Fruit fly (Drosophila melanogaster) whole organism, prepupa: ENCODE data around the gene Srx.

ENCODE experiments used
- CG10631 ChIP-seq: fragments of 200-800 bp; sonication (Bioruptor generic); optimal IDR thresholded peaks from 2 replicates; lab custom pipeline; 2016; ENCODE audit warnings: missing biosample characterization, missing genetic modification characterization
- CG10669 ChIP-seq: fragments of 200-800 bp; sonication (Bioruptor generic); optimal IDR thresholded peaks from 3 replicates; lab custom pipeline; 2018; ENCODE audit warnings: missing biosample characterization, mild to moderate bottlenecking, missing genetic modification characterization, moderate library complexity
- CG11762 ChIP-seq: fragments of 200-800 bp; sonication (Bioruptor generic); optimal IDR thresholded peaks from 3 replicates; lab custom pipeline; 2016; ENCODE audit warnings: missing biosample characterization, missing genetic modification characterization; ENCODE audit not compliant: insufficient read depth
- CG15336 ChIP-seq: fragments of 200-800 bp; sonication (Bioruptor generic); IDR thresholded peaks from 2 replicates; pipeline ENCODE4 v1.3.6; 2022; ENCODE audit warnings: missing biosample characterization, missing genetic modification characterization
- CG1621 ChIP-seq: fragments of 200-800 bp; sonication (Bioruptor generic); optimal IDR thresholded peaks from 3 replicates; lab custom pipeline; 2018; ENCODE audit warnings: missing biosample characterization, mild to moderate bottlenecking, missing genetic modification characterization
- CG16779 ChIP-seq: fragments of 200-800 bp; sonication (Bioruptor generic); optimal IDR thresholded peaks from 3 replicates; lab custom pipeline; 2017; ENCODE audit warnings: missing biosample characterization, mild to moderate bottlenecking, missing genetic modification characterization
- CG3032 ChIP-seq: fragments of 200-800 bp; optimal IDR thresholded peaks from 2 replicates; lab custom pipeline; 2019; ENCODE audit warnings: missing biosample characterization, mild to moderate bottlenecking, missing genetic modification characterization, moderate library complexity
- CG31627 ChIP-seq: fragments of 200-800 bp; sonication (Bioruptor generic); optimal IDR thresholded peaks from 3 replicates; lab custom pipeline; 2016; ENCODE audit warnings: missing biosample characterization, missing genetic modification characterization
- CG32006 ChIP-seq: fragments of 200-800 bp; sonication (Bioruptor generic); optimal IDR thresholded peaks from 3 replicates; lab custom pipeline; 2017; ENCODE audit warnings: missing biosample characterization, mild to moderate bottlenecking, missing genetic modification characterization
- CG34406 ChIP-seq: fragments of 200-800 bp; sonication (Bioruptor generic); optimal IDR thresholded peaks from 3 replicates; lab custom pipeline; 2016; ENCODE audit warnings: missing biosample characterization, missing genetic modification characterization
- CG3919 ChIP-seq: fragments of 200-800 bp; sonication (Bioruptor generic); optimal IDR thresholded peaks from 3 replicates; lab custom pipeline; 2016; ENCODE audit warnings: missing biosample characterization, missing genetic modification characterization
- CG4318 ChIP-seq: fragments of 200-800 bp; sonication (Bioruptor generic); optimal IDR thresholded peaks from 3 replicates; lab custom pipeline; 2017; ENCODE audit warnings: missing biosample characterization, mild to moderate bottlenecking, missing genetic modification characterization
- CG6163 ChIP-seq: fragments of 200-800 bp; sonication (Bioruptor generic); IDR thresholded peaks from 3 replicates; pipeline ENCODE4 v1.3.6; 2022; ENCODE audit warnings: missing biosample characterization, missing genetic modification characterization
- CG6276 ChIP-seq: fragments of 200-800 bp; sonication (Bioruptor generic); optimal IDR thresholded peaks from 2 replicates; lab custom pipeline; 2017; ENCODE audit warnings: missing biosample characterization, mild to moderate bottlenecking, missing genetic modification characterization
- CG6792 ChIP-seq: fragments of 200-800 bp; sonication (Bioruptor generic); optimal IDR thresholded peaks from 3 replicates; lab custom pipeline; 2016; ENCODE audit warnings: missing biosample characterization, missing genetic modification characterization
- CG6808 ChIP-seq: fragments of 200-800 bp; sonication (Bioruptor generic); optimal IDR thresholded peaks from 3 replicates; lab custom pipeline; 2017; ENCODE audit warnings: missing biosample characterization, missing genetic modification characterization, mild to moderate bottlenecking, moderate library complexity, missing genetic modification reagents
- CG6854 ChIP-seq: fragments of 200-800 bp; sonication (Bioruptor generic); optimal IDR thresholded peaks from 2 replicates; lab custom pipeline; 2017; ENCODE audit warnings: missing biosample characterization, mild to moderate bottlenecking, missing genetic modification characterization
- CG7368 ChIP-seq: fragments of 200-800 bp; sonication (Bioruptor generic); optimal IDR thresholded peaks from 3 replicates; lab custom pipeline; 2016; ENCODE audit warnings: missing biosample characterization, missing genetic modification characterization
- CG8119 ChIP-seq: fragments of 200-800 bp; sonication (Bioruptor generic); IDR thresholded peaks from 3 replicates; pipeline ENCODE4 v1.3.6; 2022; ENCODE audit warnings: missing biosample characterization, missing genetic modification characterization
- CG8319 ChIP-seq: fragments of 200-800 bp; sonication (Bioruptor generic); optimal IDR thresholded peaks from 3 replicates; lab custom pipeline; 2016; ENCODE audit warnings: missing biosample characterization, missing genetic modification characterization
- CG8632 ChIP-seq: fragments of 200-800 bp; sonication (Bioruptor generic); optimal IDR thresholded peaks from 3 replicates; lab custom pipeline; 2016; ENCODE audit warnings: missing biosample characterization, missing genetic modification characterization
- CG9139 ChIP-seq: fragments of 200-800 bp; sonication (Bioruptor generic); optimal IDR thresholded peaks from 3 replicates; lab custom pipeline; 2017; ENCODE audit warnings: missing biosample characterization, mild to moderate bottlenecking, missing genetic modification characterization
- Eip75B ChIP-seq: fragments of 200-800 bp; sonication (Bioruptor generic); optimal IDR thresholded peaks from 3 replicates; lab custom pipeline; 2016; ENCODE audit warnings: missing biosample characterization, missing genetic modification characterization
- Eip78C ChIP-seq: fragments of 200-800 bp; sonication (Bioruptor generic); peaks from one replicate; lab custom pipeline; 2016; ENCODE audit warnings: missing biosample characterization, missing genetic modification characterization
- Eip93F ChIP-seq: fragments of 200-800 bp; sonication (Bioruptor generic); optimal IDR thresholded peaks from 2 replicates; lab custom pipeline; 2016; ENCODE audit warnings: missing biosample characterization, mild to moderate bottlenecking, missing genetic modification characterization
- Ets21C ChIP-seq: fragments of 200-800 bp; sonication (Bioruptor generic); optimal IDR thresholded peaks from 3 replicates; lab custom pipeline; 2016; ENCODE audit warnings: missing biosample characterization, missing genetic modification characterization
- Hr39 ChIP-seq: fragments of 200-800 bp; sonication (Bioruptor generic); optimal IDR thresholded peaks from 2 replicates; lab custom pipeline; 2016; ENCODE audit warnings: missing biosample characterization, missing genetic modification characterization
- Hr4 ChIP-seq: fragments of 200-800 bp; sonication (Bioruptor generic); optimal IDR thresholded peaks from 3 replicates; lab custom pipeline; 2016; ENCODE audit warnings: missing biosample characterization, missing genetic modification characterization
- Met ChIP-seq: fragments of 200-800 bp; sonication (Bioruptor generic); optimal IDR thresholded peaks from 3 replicates; lab custom pipeline; 2016; ENCODE audit warnings: missing biosample characterization, missing genetic modification characterization
- Sox14 ChIP-seq: fragments of 200-800 bp; sonication (Bioruptor generic); optimal IDR thresholded peaks from 3 replicates; lab custom pipeline; 2016; ENCODE audit warnings: missing biosample characterization, missing genetic modification characterization
- Sox15 ChIP-seq: fragments of 200-800 bp; sonication (Bioruptor generic); optimal IDR thresholded peaks from 3 replicates; lab custom pipeline; 2016; ENCODE audit warnings: missing biosample characterization, missing genetic modification characterization
- achi ChIP-seq: fragments of 200-800 bp; sonication (Bioruptor generic); optimal IDR thresholded peaks from 3 replicates; lab custom pipeline; 2016; ENCODE audit warnings: missing biosample characterization, missing genetic modification characterization
- acj6 ChIP-seq: fragments of 200-800 bp; sonication (Bioruptor generic); optimal IDR thresholded peaks from 3 replicates; lab custom pipeline; 2016; ENCODE audit warnings: missing biosample characterization, missing genetic modification characterization
- cyc ChIP-seq: fragments of 200-800 bp; sonication (Bioruptor generic); optimal IDR thresholded peaks from 3 replicates; lab custom pipeline; 2016; ENCODE audit warnings: missing biosample characterization, missing genetic modification characterization
- dsx ChIP-seq: fragments of 200-800 bp; optimal IDR thresholded peaks from 3 replicates; lab custom pipeline; 2019; ENCODE audit warnings: missing biosample characterization, mild to moderate bottlenecking, missing genetic modification characterization, moderate library complexity; ENCODE audit not compliant: poor library complexity, severe bottlenecking
- eg ChIP-seq: fragments of 200-800 bp; sonication (Bioruptor generic); IDR thresholded peaks from 3 replicates; pipeline ENCODE4 v1.3.6; 2022; ENCODE audit warnings: missing biosample characterization, missing genetic modification characterization
- esn ChIP-seq: fragments of 200-800 bp; sonication (Bioruptor generic); optimal IDR thresholded peaks from 2 replicates; lab custom pipeline; 2016; ENCODE audit warnings: missing biosample characterization, mild to moderate bottlenecking, missing genetic modification characterization, moderate library complexity
- fd59A ChIP-seq: fragments of 200-800 bp; sonication (Bioruptor generic); optimal IDR thresholded peaks from 2 replicates; lab custom pipeline; 2017; ENCODE audit warnings: missing biosample characterization, mild to moderate bottlenecking, missing genetic modification characterization, missing genetic modification reagents
- fd85E ChIP-seq: fragments of 200-800 bp; sonication (Bioruptor generic); optimal IDR thresholded peaks from 3 replicates; lab custom pipeline; 2016; ENCODE audit warnings: missing biosample characterization, missing genetic modification characterization
- lz ChIP-seq: fragments of 200-800 bp; sonication (Bioruptor generic); optimal IDR thresholded peaks from 3 replicates; lab custom pipeline; 2016; ENCODE audit warnings: missing biosample characterization, missing genetic modification characterization
- net ChIP-seq: fragments of 200-800 bp; sonication (Bioruptor generic); optimal IDR thresholded peaks from 3 replicates; lab custom pipeline; 2016; ENCODE audit warnings: missing biosample characterization, missing genetic modification characterization
- pdm3 ChIP-seq: fragments of 200-800 bp; sonication (Bioruptor generic); optimal IDR thresholded peaks from 3 replicates; lab custom pipeline; 2016; ENCODE audit warnings: missing biosample characterization, missing genetic modification characterization
- spab ChIP-seq: fragments of 200-800 bp; sonication (Bioruptor generic); optimal IDR thresholded peaks from 2 replicates; lab custom pipeline; 2017; ENCODE audit warnings: missing biosample characterization, mild to moderate bottlenecking, missing genetic modification characterization, missing genetic modification reagents
- ss ChIP-seq, 2 experiments: fragments of 200-800 bp; sonication (Bioruptor generic); optimal IDR thresholded peaks; 2 replicates in 1 of 2; 3 replicates in 1 of 2; lab custom pipeline; 2017 to 2018; ENCODE audit warnings: mild to moderate bottlenecking in 2 of 2, missing biosample characterization in 2 of 2, missing genetic modification characterization in 2 of 2, moderate library complexity in 1 of 2
- svp ChIP-seq: fragments of 200-800 bp; sonication (Bioruptor generic); peaks from one replicate; lab custom pipeline; 2016; ENCODE audit warnings: missing biosample characterization, missing genetic modification characterization
- vri ChIP-seq: fragments of 200-800 bp; sonication (Bioruptor generic); optimal IDR thresholded peaks from 3 replicates; lab custom pipeline; 2016; ENCODE audit warnings: missing biosample characterization, mild to moderate bottlenecking, missing genetic modification characterization

Gene Srx

DNA sequence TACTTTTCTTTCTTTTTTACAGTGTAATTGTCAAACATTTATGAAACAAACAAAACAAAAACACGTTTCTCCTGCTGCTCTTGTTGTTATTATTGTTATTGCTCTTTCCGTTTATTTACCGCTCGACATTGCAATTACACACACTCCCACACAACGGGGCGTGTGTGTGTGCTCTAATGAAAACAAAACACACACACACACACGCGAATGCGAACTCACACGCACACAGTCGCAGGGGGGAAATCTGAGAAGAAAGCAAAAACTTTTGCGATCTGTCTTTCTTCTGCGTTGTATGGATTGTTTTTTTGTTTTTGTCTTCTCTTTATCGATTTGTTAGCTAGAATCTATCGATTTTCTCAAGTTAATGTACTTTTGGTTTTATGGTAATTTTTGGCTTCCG lies 21.2 kb downstream of the Srx start:
- TF ChIP-seq CG32006 (GFP tag; lab: Kevin White, UChicago): no peak
- TF ChIP-seq esn (GFP tag; lab: Kevin White, UChicago): no peak
- TF ChIP-seq CG6792 (GFP tag; lab: Kevin White, UChicago): peak; percentile 19
- TF ChIP-seq CG6163 (GFP tag; lab: Robert Waterston, UW): 0 out of 3 replicates have a peak, but pooled peaks have one; percentile 14
- TF ChIP-seq CG9139: no peak
- no peak for TF ChIP-seq spab (GFP tag; lab: Kevin White, UChicago)
- TF ChIP-seq CG8119 (GFP tag; lab: Robert Waterston, UW): no peak; the same call in 2 of the 3 replicates
- no peak for TF ChIP-seq lz (GFP tag; lab: Kevin White, UChicago)
- TF ChIP-seq CG10669 (GFP tag; lab: Kevin White, UChicago): no peak
- TF ChIP-seq Hr4 (GFP tag; lab: Kevin White, UChicago): no peak
- no peak for TF ChIP-seq vri (GFP tag; lab: Kevin White, UChicago)
- no peak for TF ChIP-seq pdm3
- no peak for TF ChIP-seq Eip75B
- TF ChIP-seq Eip78C (GFP tag; lab: Kevin White, UChicago): no peak
- 0 out of 3 replicates have a peak, but pooled peaks have one; percentile 31 for TF ChIP-seq eg (GFP tag; lab: Robert Waterston, UW)
- no peak for TF ChIP-seq dsx (GFP tag; lab: Kevin White, UChicago)
- no peak for TF ChIP-seq fd59A
- peak; percentile 26 for TF ChIP-seq Sox14 (GFP tag; lab: Kevin White, UChicago)

DNA sequence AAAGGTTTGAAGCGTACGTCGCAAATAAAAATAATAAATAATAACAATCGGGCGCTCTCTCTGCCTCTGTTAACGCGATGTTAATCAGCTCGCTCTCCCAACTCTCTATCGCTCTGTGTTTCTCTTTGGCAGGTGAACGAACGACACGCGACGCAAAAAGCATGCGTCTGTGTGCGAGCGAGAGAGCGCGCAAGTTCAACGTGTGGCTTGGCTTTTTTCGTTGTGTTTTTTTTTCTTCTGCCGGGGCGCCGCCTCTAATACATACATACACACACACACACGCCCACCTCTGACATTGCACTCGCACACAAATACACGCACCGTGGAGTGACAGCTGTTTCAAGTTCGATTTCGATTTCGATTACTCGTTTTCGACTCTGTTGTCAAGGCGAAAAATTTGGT lies 21.9 kb downstream of the Srx start:
- TF ChIP-seq Eip78C (GFP tag; lab: Kevin White, UChicago) (peak; percentile 61), acj6 (no peak), fd85E (peak; percentile 46), ss (GFP tag; optimal IDR thresholded peaks at IDR 0.05; lab: Kevin White, UChicago) (peak; percentile 68), CG3919 (GFP tag; lab: Kevin White, UChicago) (no peak), CG34406 (peak; percentile 16), CG7368 (GFP tag; lab: Kevin White, UChicago) (no peak), CG6808 (peak; percentile 23), CG6163 (GFP tag; lab: Robert Waterston, UW) (peak; percentile 82), CG15336 (GFP tag; lab: Robert Waterston, UW) (peak; percentile 55; the same call in 1 of the 2 replicates), CG6854 (GFP tag; lab: Kevin White, UChicago) (peak; percentile 42), CG10669 (GFP tag; lab: Kevin White, UChicago) (no peak), vri (GFP tag; lab: Kevin White, UChicago) (peak; percentile 17), eg (GFP tag; lab: Robert Waterston, UW) (peak; percentile 77; the same call in 2 of the 3 replicates), CG8319 (GFP tag; lab: Kevin White, UChicago) (no peak), CG16779 (tag; lab: Kevin White, UChicago) (peak; percentile 25), Met (GFP tag; lab: Kevin White, UChicago) (peak; percentile 35), Eip93F (peak; percentile 29), CG6276 (peak; percentile 11), CG9139 (peak; percentile 69), svp (GFP tag; lab: Kevin White, UChicago) (peak; percentile 94), CG1621 (tag; lab: Kevin White, UChicago) (peak; percentile 10), CG3032 (tag; lab: Kevin White, UChicago) (no peak), CG8119 (GFP tag; lab: Robert Waterston, UW) (peak; percentile 45; the same call in 2 of the 3 replicates)
- TF ChIP-seq, all 60 proteins: peak for 18

DNA sequence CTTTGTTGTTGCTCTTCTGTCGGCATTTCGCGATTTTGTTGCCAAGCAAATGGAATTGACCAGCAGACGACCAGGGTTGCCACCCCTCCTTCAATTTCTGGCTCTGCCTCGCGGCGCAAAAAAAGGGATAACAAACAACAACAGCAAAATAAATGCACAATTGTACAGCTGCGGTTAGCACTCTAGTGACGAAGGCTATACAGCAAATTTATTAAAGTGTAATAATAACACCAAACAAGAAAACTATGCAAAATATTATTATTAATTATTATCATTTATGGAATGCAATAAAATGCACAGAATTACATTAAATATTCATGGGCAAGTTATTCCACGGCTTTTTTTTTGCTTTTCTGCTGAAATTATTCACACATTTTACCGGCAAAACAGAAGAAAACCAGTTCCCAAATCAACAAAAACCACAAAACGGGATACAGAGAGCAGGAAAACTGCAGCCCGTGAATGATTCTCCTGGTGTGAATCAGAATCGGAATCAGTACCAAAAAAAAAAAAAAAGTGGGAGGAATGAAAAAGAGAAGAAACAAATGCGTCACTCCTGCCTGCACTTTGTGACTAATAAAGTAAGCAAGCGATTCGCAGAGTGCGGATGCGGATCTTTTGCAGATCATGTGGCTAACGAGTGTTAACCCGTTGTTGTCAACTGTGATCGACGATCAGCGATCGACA lies 22.6 kb downstream of the Srx start:
- TF ChIP-seq CG4318 (GFP tag; lab: Kevin White, UChicago) (peak; percentile 42), CG8632 (GFP tag; lab: Kevin White, UChicago) (peak; percentile 69), CG31627 (GFP tag; lab: Kevin White, UChicago) (peak; percentile 38), Eip78C (GFP tag; lab: Kevin White, UChicago) (peak; percentile 91), CG9139 (peak; percentile 57), CG6792 (GFP tag; lab: Kevin White, UChicago) (peak; percentile 66), Hr39 (GFP tag; lab: Kevin White, UChicago) (peak; percentile 51), Met (GFP tag; lab: Kevin White, UChicago) (peak; percentile 75), Ets21C (GFP tag; lab: Kevin White, UChicago) (peak; percentile 28), net (GFP tag; lab: Kevin White, UChicago) (peak; percentile 33), vri (GFP tag; lab: Kevin White, UChicago) (peak; percentile 25), Sox15 (GFP tag; lab: Kevin White, UChicago) (no peak), CG10631 (GFP tag; lab: Kevin White, UChicago) (peak; percentile 63), CG11762 (GFP tag; lab: Kevin White, UChicago) (peak; percentile 0), Eip75B (peak; percentile 12), achi (GFP tag; lab: Kevin White, UChicago) (peak; percentile 38), cyc (GFP tag; lab: Kevin White, UChicago) (peak; percentile 52), CG8119 (GFP tag; lab: Robert Waterston, UW) (peak; percentile 55; the same call in 2 of the 3 replicates), svp (GFP tag; lab: Kevin White, UChicago) (peak; percentile 69)
